Worm (Caenorhabditis elegans) whole organism, L4 larva: ENCODE data around the gene mig-10.

ENCODE experiments used
- dmd-8 ChIP-seq: fragments of 200-800 bp; sonication (Bioruptor generic); IDR thresholded peaks from 2 replicates; pipeline ENCODE4 v1.3.6; 2022; ENCODE audit warnings: missing genetic modification characterization, missing compliant biosample characterization
- duxl-1 ChIP-seq: sonication (generic microtip); optimal IDR thresholded peaks from 2 replicates; lab custom pipeline; 2016; ENCODE audit warnings: mild to moderate bottlenecking, missing genetic modification characterization, moderate library complexity, missing compliant biosample characterization; ENCODE audit not compliant: poor library complexity
- fos-1 ChIP-seq: fragments of 150-350 bp; optimal IDR thresholded peaks from 2 replicates; lab custom pipeline; 2014; ENCODE audit warnings: missing biosample characterization, missing genetic modification characterization
- nhr-76 ChIP-seq: fragments of 150-350 bp; optimal IDR thresholded peaks from 2 replicates; lab custom pipeline; 2014; ENCODE audit warnings: missing biosample characterization, missing genetic modification characterization
- nhr-77 ChIP-seq: fragments of 150-350 bp; optimal IDR thresholded peaks from 2 replicates; lab custom pipeline; 2014; ENCODE audit warnings: missing biosample characterization, missing genetic modification characterization
- spr-1 ChIP-seq: sonication (generic microtip); optimal IDR thresholded peaks from 2 replicates; lab custom pipeline; 2016; ENCODE audit warnings: mild to moderate bottlenecking, missing genetic modification characterization, missing compliant biosample characterization
- tag-97 ChIP-seq: fragments of 200-800 bp; sonication (Bioruptor generic); IDR thresholded peaks from 2 replicates; pipeline ENCODE4 v1.3.6; 2022; ENCODE audit warnings: missing genetic modification characterization, missing compliant biosample characterization
- unc-62 ChIP-seq, 3 experiments: fragments of 150-350 bp in 1 of 3; sonication (generic microtip); optimal IDR thresholded peaks in 2 of 3; peaks in 1 of 3; 1 replicate in 1 of 3; 2 replicates in 2 of 3; lab custom pipeline; 2014 to 2017; ENCODE audit warnings: missing biosample characterization in 3 of 3, missing genetic modification characterization in 3 of 3, missing genetic modification reagents in 3 of 3, missing genotype in 1 of 3
- ztf-11 ChIP-seq: fragments of 150-350 bp; optimal IDR thresholded peaks from 2 replicates; lab custom pipeline; 2014; ENCODE audit warnings: missing biosample characterization, missing genetic modification characterization
- ztf-7 ChIP-seq: fragments of 150-350 bp; optimal IDR thresholded peaks from 2 replicates; lab custom pipeline; 2014; ENCODE audit warnings: missing biosample characterization, missing genetic modification characterization

- TF ChIP-seq ztf-11 (tag; lab: Kevin White, UChicago) (no peak), dmd-8 (GFP tag; lab: Robert Waterston, UW) (no peak), unc-62 (GFP tag; optimal IDR thresholded peaks at IDR 0.05 in 1 of 2; lab: Kevin White, UChicago) (no peak), unc-62 (tag; optimal IDR thresholded peaks at IDR 0.05; lab: Kevin White, UChicago) (no peak), duxl-1 (tag; lab: Kevin White, UChicago) (no peak), fos-1 (tag; lab: Kevin White, UChicago) (no peak), tag-97 (GFP tag; lab: Robert Waterston, UW) (no peak), nhr-77 (tag; lab: Kevin White, UChicago) (no peak), spr-1 (tag; lab: Kevin White, UChicago) (no peak), ztf-7 (tag; lab: Kevin White, UChicago) (no peak), nhr-76 (no peak)
Measured at ce11 chrIII:8235358-8235757, 43.5 kb upstream of the mig-10 start, which contains the start of gene C02F5.14.
